Worm (Caenorhabditis elegans): ENCODE results near the gene T19H12.3.

T19H12.3 gene

DNA sequence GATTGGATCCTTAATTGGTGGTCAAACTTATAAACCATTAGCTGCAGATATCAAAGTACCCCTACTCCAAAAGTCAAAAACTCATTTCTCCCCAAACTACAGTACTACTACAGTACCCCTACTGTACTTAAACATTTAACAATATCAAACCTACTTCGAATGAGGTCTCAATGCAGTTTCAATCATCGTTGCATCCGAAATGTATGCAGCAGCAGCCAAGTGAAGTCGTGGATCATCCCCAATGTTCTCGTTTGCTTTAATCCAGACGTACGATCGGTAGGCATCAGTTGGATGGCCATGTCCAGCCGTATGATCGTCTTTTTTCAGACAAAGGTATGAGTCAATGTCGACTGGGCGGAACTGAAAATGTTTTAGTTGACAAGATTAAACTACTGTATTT is 27.9 kb upstream of the T19H12.3 start:
- TF ChIP-seq klf-2 (GFP tag; conservative IDR thresholded peaks at IDR 0.05) (no peak), med-1 (GFP tag; optimal IDR thresholded peaks at IDR 0.05; ENCODE audit: insufficient read depth) (no peak), ztf-23 (GFP tag; IDR thresholded peaks at IDR 0.05) (no peak), ref-1 (GFP tag; conservative IDR thresholded peaks at IDR 0.05) (no peak), T22C8.4 (GFP tag; IDR thresholded peaks at IDR 0.05) (no peak), tab-1 (GFP tag; IDR thresholded peaks at IDR 0.05) (no peak), ztf-29 (GFP tag; IDR thresholded peaks at IDR 0.05) (no peak), flt-1 (GFP tag; IDR thresholded peaks at IDR 0.05) (no peak), cog-1 (tag; optimal IDR thresholded peaks at IDR 0.05) (no peak)

- no peak for TF ChIP-seq cog-1 (tag; optimal IDR thresholded peaks at IDR 0.05)
- TF ChIP-seq T22C8.4 (GFP tag; IDR thresholded peaks at IDR 0.05): no peak; the same call in 1 of the 2 replicates
- TF ChIP-seq ztf-23 (GFP tag; IDR thresholded peaks at IDR 0.05): no peak
- no peak for TF ChIP-seq klf-2 (GFP tag; conservative IDR thresholded peaks at IDR 0.05)
- no peak for TF ChIP-seq ztf-29 (GFP tag; IDR thresholded peaks at IDR 0.05)
- no peak for TF ChIP-seq flt-1 (GFP tag; IDR thresholded peaks at IDR 0.05)
- TF ChIP-seq ref-1 (GFP tag; conservative IDR thresholded peaks at IDR 0.05): no peak
- TF ChIP-seq tab-1 (GFP tag; IDR thresholded peaks at IDR 0.05): no peak
- TF ChIP-seq med-1 (GFP tag; optimal IDR thresholded peaks at IDR 0.05; ENCODE audit: insufficient read depth): no peak
Measured at ce11 chrV:4860525-4860924, 24.9 kb upstream of the T19H12.3 start.

DNA sequence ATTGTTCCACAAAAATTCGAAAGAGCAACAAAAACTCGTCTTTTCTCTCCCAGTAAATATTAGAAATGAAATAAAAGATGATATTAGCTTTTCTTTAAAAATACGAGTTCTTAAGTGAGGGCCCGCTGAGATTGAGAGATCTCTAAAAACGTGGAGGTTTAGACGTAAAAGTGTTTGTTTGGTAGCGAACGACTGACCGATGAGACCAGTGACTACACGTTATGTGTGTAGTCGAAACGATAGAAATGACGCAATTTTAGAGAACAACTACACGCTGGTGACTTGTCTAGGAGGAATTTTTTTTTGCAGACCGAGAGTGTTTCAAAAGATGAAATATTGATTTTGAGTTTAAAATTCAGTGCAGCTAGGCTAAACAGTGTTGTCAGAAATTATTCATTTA is 22.7 kb upstream of the T19H12.3 start, which contains the start of gene C37H5.13:
TSS of gene C37H5.13 (minus strand) at position 229 of the 400 bp plus-strand sequence.
- no peak for TF ChIP-seq med-1 (GFP tag; optimal IDR thresholded peaks at IDR 0.05; ENCODE audit: insufficient read depth)
- no peak for TF ChIP-seq T22C8.4 (GFP tag; IDR thresholded peaks at IDR 0.05)
- no peak for TF ChIP-seq ztf-29 (GFP tag; IDR thresholded peaks at IDR 0.05)
- TF ChIP-seq klf-2 (GFP tag; conservative IDR thresholded peaks at IDR 0.05): no peak

- TF ChIP-seq med-1 (GFP tag; optimal IDR thresholded peaks at IDR 0.05; ENCODE audit: insufficient read depth) (no peak), T22C8.4 (GFP tag; IDR thresholded peaks at IDR 0.05) (no peak), ztf-23 (GFP tag; IDR thresholded peaks at IDR 0.05) (no peak), cog-1 (tag; optimal IDR thresholded peaks at IDR 0.05) (no peak), tab-1 (GFP tag; IDR thresholded peaks at IDR 0.05) (no peak), ztf-29 (GFP tag; IDR thresholded peaks at IDR 0.05) (no peak), ref-1 (GFP tag; conservative IDR thresholded peaks at IDR 0.05) (no peak), klf-2 (GFP tag; conservative IDR thresholded peaks at IDR 0.05) (no peak), flt-1 (GFP tag; IDR thresholded peaks at IDR 0.05) (no peak)
Measured at ce11 chrV:4864330-4864729, 21.1 kb upstream of the T19H12.3 start.

DNA sequence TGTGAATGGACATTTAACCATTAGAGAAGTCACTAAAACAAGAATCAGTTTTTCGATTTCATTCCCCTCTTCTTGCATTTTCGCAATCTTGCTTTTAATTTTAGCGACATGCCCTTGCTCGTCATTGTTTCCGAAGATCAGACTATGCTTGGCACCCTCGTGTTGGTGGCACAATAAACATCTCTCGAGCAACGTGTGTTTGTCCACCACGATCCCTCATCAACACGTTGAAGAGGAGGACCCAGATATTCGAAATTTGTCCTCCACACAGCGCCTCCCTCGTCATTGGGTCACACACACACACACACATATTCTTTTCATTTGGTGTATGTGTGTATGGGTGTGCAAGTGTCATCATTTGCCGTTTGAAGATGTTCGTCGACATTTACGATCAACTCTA is 20.1 kb upstream of the T19H12.3 start, which contains the start of gene srd-32:
TSS of gene srd-32 (plus strand) at position 301 of the 400 bp plus-strand sequence.
- TF ChIP-seq T22C8.4 (GFP tag; IDR thresholded peaks at IDR 0.05): no peak
- no peak for TF ChIP-seq cog-1 (tag; optimal IDR thresholded peaks at IDR 0.05)
- TF ChIP-seq med-1 (GFP tag; optimal IDR thresholded peaks at IDR 0.05; ENCODE audit: insufficient read depth): no peak
- no peak for TF ChIP-seq tab-1 (GFP tag; IDR thresholded peaks at IDR 0.05)
- TF ChIP-seq ztf-23 (GFP tag; IDR thresholded peaks at IDR 0.05): no peak
- no peak for TF ChIP-seq ztf-29 (GFP tag; IDR thresholded peaks at IDR 0.05)

- no peak for TF ChIP-seq T22C8.4 (GFP tag; IDR thresholded peaks at IDR 0.05)
- TF ChIP-seq med-1 (GFP tag; optimal IDR thresholded peaks at IDR 0.05; ENCODE audit: insufficient read depth): no peak
- no peak for TF ChIP-seq ztf-23 (GFP tag; IDR thresholded peaks at IDR 0.05)
- TF ChIP-seq flt-1 (GFP tag; IDR thresholded peaks at IDR 0.05): no peak
- TF ChIP-seq ref-1 (GFP tag; conservative IDR thresholded peaks at IDR 0.05): no peak
- TF ChIP-seq klf-2 (GFP tag; conservative IDR thresholded peaks at IDR 0.05): no peak
Measured at ce11 chrV:4867535-4867934, 17.9 kb upstream of the T19H12.3 start.

DNA sequence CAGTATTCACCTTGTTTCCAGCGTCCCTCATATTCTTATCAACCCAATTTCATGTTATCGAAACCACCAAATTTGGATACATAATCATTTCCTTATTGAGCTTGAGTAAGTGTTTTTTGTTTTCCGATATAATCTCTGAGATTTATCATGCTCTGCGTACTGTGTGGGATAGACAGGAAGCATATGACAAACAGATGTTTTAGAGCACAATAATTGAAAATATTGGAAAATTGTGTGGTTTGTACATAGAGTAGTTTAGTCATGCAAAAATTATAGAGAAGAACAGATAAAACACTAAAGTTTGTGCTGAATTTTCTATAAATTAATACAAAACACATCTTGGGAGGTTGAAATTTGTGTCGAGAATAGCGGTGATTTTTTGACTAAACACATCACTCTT is 16.8 kb upstream of the T19H12.3 start:
- TF ChIP-seq cog-1 (tag; optimal IDR thresholded peaks at IDR 0.05) (no peak), ztf-29 (GFP tag; IDR thresholded peaks at IDR 0.05) (no peak), tab-1 (GFP tag; IDR thresholded peaks at IDR 0.05) (no peak), ref-1 (GFP tag; conservative IDR thresholded peaks at IDR 0.05) (no peak), klf-2 (GFP tag; conservative IDR thresholded peaks at IDR 0.05) (no peak), T22C8.4 (GFP tag; IDR thresholded peaks at IDR 0.05) (no peak), flt-1 (GFP tag; IDR thresholded peaks at IDR 0.05) (no peak)

- TF ChIP-seq klf-2 (GFP tag; conservative IDR thresholded peaks at IDR 0.05): no peak
- TF ChIP-seq tab-1 (GFP tag; IDR thresholded peaks at IDR 0.05): no peak
- TF ChIP-seq cog-1 (tag; optimal IDR thresholded peaks at IDR 0.05): no peak
- TF ChIP-seq ztf-29 (GFP tag; IDR thresholded peaks at IDR 0.05): no peak
- no peak for TF ChIP-seq ref-1 (GFP tag; conservative IDR thresholded peaks at IDR 0.05)
- no peak for TF ChIP-seq flt-1 (GFP tag; IDR thresholded peaks at IDR 0.05)
- TF ChIP-seq med-1 (GFP tag; optimal IDR thresholded peaks at IDR 0.05; ENCODE audit: insufficient read depth): no peak
- no peak for TF ChIP-seq T22C8.4 (GFP tag; IDR thresholded peaks at IDR 0.05)
- TF ChIP-seq ztf-23 (GFP tag; IDR thresholded peaks at IDR 0.05): no peak
Measured at ce11 chrV:4870627-4871026, 14.8 kb upstream of the T19H12.3 start.

- no peak for TF ChIP-seq cog-1 (tag; optimal IDR thresholded peaks at IDR 0.05)
- no peak for TF ChIP-seq ref-1 (GFP tag; conservative IDR thresholded peaks at IDR 0.05)
- TF ChIP-seq med-1 (GFP tag; optimal IDR thresholded peaks at IDR 0.05; ENCODE audit: insufficient read depth): no peak
- TF ChIP-seq klf-2 (GFP tag; conservative IDR thresholded peaks at IDR 0.05): no peak
- TF ChIP-seq ztf-23 (GFP tag; IDR thresholded peaks at IDR 0.05): no peak
- no peak for TF ChIP-seq flt-1 (GFP tag; IDR thresholded peaks at IDR 0.05)
- TF ChIP-seq T22C8.4 (GFP tag; IDR thresholded peaks at IDR 0.05): no peak
- no peak for TF ChIP-seq ztf-29 (GFP tag; IDR thresholded peaks at IDR 0.05)
- TF ChIP-seq tab-1 (GFP tag; IDR thresholded peaks at IDR 0.05): no peak
Measured at ce11 chrV:4871992-4872391, 13.5 kb upstream of the T19H12.3 start, which contains the start of gene srd-33. Gene srd-33, plus strand, starts transcription at chrV:4872292.

- no peak for TF ChIP-seq ztf-29 (GFP tag; IDR thresholded peaks at IDR 0.05)
Measured at ce11 chrV:4877587-4877986, 7.9 kb upstream of the T19H12.3 start, which contains the start of gene T19H12.6. Gene T19H12.6, minus strand, starts transcription at chrV:4877687.

Data from whole organism, midembryonic.